Worm (Caenorhabditis elegans) whole organism, young adult: ENCODE measurements around the gene Y53C12A.6.

Experiments
- B0019.2 ChIP-seq: fragments of 200-800 bp; sonication (Bioruptor generic); conservative IDR thresholded peaks from 2 replicates; pipeline ENCODE4 v1.3.6; 2022; ENCODE audit warnings: missing genetic modification reagents, missing genetic modification characterization, missing compliant biosample characterization
- B0261.1 ChIP-seq: sonication (generic microtip); optimal IDR thresholded peaks from 2 replicates; lab custom pipeline; 2016; ENCODE audit warnings: mild to moderate bottlenecking, missing genetic modification characterization, moderate library complexity, missing compliant biosample characterization
- C17E4.6 ChIP-seq: fragments of 200-800 bp; sonication (Bioruptor generic); IDR thresholded peaks from 2 replicates; pipeline ENCODE4 v1.3.6; 2022; ENCODE audit warnings: missing genetic modification reagents, missing genetic modification characterization, missing compliant biosample characterization
- F10E7.11 ChIP-seq: sonication (generic microtip); optimal IDR thresholded peaks from 2 replicates; lab custom pipeline; 2017; ENCODE audit warnings: mild to moderate bottlenecking, missing genetic modification characterization, moderate library complexity, missing compliant biosample characterization
- F33H1.4 ChIP-seq: fragments of 200-800 bp; sonication (Bioruptor generic); IDR thresholded peaks from 2 replicates; pipeline ENCODE4 v1.3.6; 2022; ENCODE audit warnings: missing genetic modification reagents, missing genetic modification characterization, missing compliant biosample characterization
- F39B2.1 ChIP-seq: fragments of 200-800 bp; sonication (Bioruptor generic); IDR thresholded peaks from 2 replicates; pipeline ENCODE4 v1.3.6; 2022; ENCODE audit warnings: missing genetic modification reagents, missing genetic modification characterization, missing compliant biosample characterization
- F55B11.4 ChIP-seq: sonication (generic microtip); optimal IDR thresholded peaks from 2 replicates; lab custom pipeline; 2016; ENCODE audit warnings: missing compliant biosample characterization, missing genetic modification characterization, borderline replicate concordance; ENCODE audit not compliant: insufficient read depth
- K12H6.12 ChIP-seq: fragments of 200-800 bp; sonication (Bioruptor generic); optimal IDR thresholded peaks from 2 replicates; lab custom pipeline; 2018; ENCODE audit warnings: mild to moderate bottlenecking, missing genetic modification characterization, missing compliant biosample characterization
- Y79H2A.3 ChIP-seq: fragments of 200-800 bp; sonication (Bioruptor generic); conservative IDR thresholded peaks from 2 replicates; pipeline ENCODE4 v1.3.6; 2022; ENCODE audit warnings: missing genetic modification reagents, missing genetic modification characterization, missing compliant biosample characterization
- Y95B8A.8 ChIP-seq: fragments of 200-800 bp; sonication (Bioruptor generic); IDR thresholded peaks from 2 replicates; pipeline ENCODE4 v1.3.6; 2022; ENCODE audit warnings: missing genetic modification reagents, missing genetic modification characterization, missing compliant biosample characterization
- ZK185.1 ChIP-seq: sonication (generic microtip); optimal IDR thresholded peaks from 2 replicates; lab custom pipeline; 2016; ENCODE audit warnings: mild to moderate bottlenecking, missing genetic modification characterization, missing compliant biosample characterization; ENCODE audit not compliant: poor library complexity, severe bottlenecking
- ama-1 ChIP-seq, 3 experiments: fragments of 150-350 bp in 1 of 3; sonication (generic microtip) in 2 of 3; optimal IDR thresholded peaks; 2 replicates each; lab custom pipeline; 2014 to 2018; ENCODE audit warnings: missing biosample characterization in 2 of 3, missing genetic modification characterization in 2 of 3, missing genetic modification reagents in 2 of 3
- aptf-2 ChIP-seq: fragments of 200-800 bp; sonication (Bioruptor generic); conservative IDR thresholded peaks from 2 replicates; pipeline ENCODE4 v1.3.6; 2022; ENCODE audit warnings: missing genetic modification reagents, missing genetic modification characterization, missing compliant biosample characterization
- attf-5 ChIP-seq: fragments of 200-800 bp; sonication (Bioruptor generic); optimal IDR thresholded peaks from 2 replicates; lab custom pipeline; 2018; ENCODE audit warnings: mild to moderate bottlenecking, missing genetic modification characterization, missing compliant biosample characterization
- attf-6 ChIP-seq: fragments of 200-800 bp; sonication (Bioruptor generic); IDR thresholded peaks from 2 replicates; pipeline ENCODE4 v1.3.6; 2022; ENCODE audit warnings: missing genetic modification reagents, missing genetic modification characterization, missing compliant biosample characterization
- cebp-1 ChIP-seq, 2 experiments: fragments of 200-800 bp in 1 of 2; sonication (Bioruptor generic) in 1 of 2; sonication (generic microtip) in 1 of 2; IDR thresholded peaks in 1 of 2; optimal IDR thresholded peaks in 1 of 2; 2 replicates each; pipeline versions ENCODE4 v1.3.6 to Lab custom; 2017 to 2022; ENCODE audit warnings: missing compliant biosample characterization in 2 of 2, missing genetic modification characterization in 2 of 2, mild to moderate bottlenecking in 1 of 2, missing genetic modification reagents in 1 of 2, moderate library complexity in 1 of 2
- ceh-100 ChIP-seq: fragments of 200-800 bp; sonication (Bioruptor generic); IDR thresholded peaks from 2 replicates; pipeline ENCODE4 v1.3.6; 2022; ENCODE audit warnings: missing genetic modification reagents, missing genetic modification characterization, missing compliant biosample characterization
- ceh-27 ChIP-seq: fragments of 200-800 bp; sonication (Bioruptor generic); optimal IDR thresholded peaks from 2 replicates; lab custom pipeline; 2018; ENCODE audit warnings: mild to moderate bottlenecking, missing genetic modification characterization, moderate library complexity, missing compliant biosample characterization
- ceh-40 ChIP-seq: fragments of 200-800 bp; sonication (Bioruptor generic); IDR thresholded peaks from 2 replicates; pipeline ENCODE4 v1.3.6; 2022; ENCODE audit warnings: missing genetic modification characterization, missing compliant biosample characterization
- ceh-58 ChIP-seq: fragments of 200-800 bp; sonication (Bioruptor generic); IDR thresholded peaks from 2 replicates; pipeline ENCODE4 v1.3.6; 2022; ENCODE audit warnings: missing genetic modification characterization, missing compliant biosample characterization
- ceh-91 ChIP-seq: fragments of 200-800 bp; sonication (Bioruptor generic); IDR thresholded peaks from 2 replicates; pipeline ENCODE4 v1.3.6; 2022; ENCODE audit warnings: missing genetic modification reagents, missing genetic modification characterization, missing compliant biosample characterization
- dpff-1 ChIP-seq: sonication (generic microtip); optimal IDR thresholded peaks from 2 replicates; lab custom pipeline; 2017; ENCODE audit warnings: mild to moderate bottlenecking, missing genetic modification characterization, missing compliant biosample characterization
- ekl-4 ChIP-seq: fragments of 200-800 bp; sonication (Bioruptor generic); IDR thresholded peaks from 2 replicates; pipeline ENCODE4 v1.3.6; 2022; ENCODE audit warnings: missing genetic modification reagents, missing genetic modification characterization, missing compliant biosample characterization
- ets-4 ChIP-seq: fragments of 200-800 bp; sonication (Bioruptor generic); optimal IDR thresholded peaks from 2 replicates; lab custom pipeline; 2018; ENCODE audit warnings: mild to moderate bottlenecking, missing genetic modification characterization, missing compliant biosample characterization
- him-1 ChIP-seq: sonication (generic microtip); optimal IDR thresholded peaks from 2 replicates; lab custom pipeline; 2016; ENCODE audit warnings: missing genotype, missing genetic modification reagents, missing genetic modification characterization, missing compliant biosample characterization
- hmg-20 ChIP-seq: fragments of 200-800 bp; sonication (Bioruptor generic); IDR thresholded peaks from 2 replicates; pipeline ENCODE4 v1.3.6; 2022; ENCODE audit warnings: missing genetic modification reagents, missing genetic modification characterization, missing compliant biosample characterization
- let-526 ChIP-seq: fragments of 200-800 bp; sonication (Bioruptor generic); IDR thresholded peaks from 2 replicates; pipeline ENCODE4 v1.3.6; 2022; ENCODE audit warnings: missing genetic modification reagents, missing genetic modification characterization, missing compliant biosample characterization
- lsy-27 ChIP-seq: sonication (generic microtip); optimal IDR thresholded peaks from 2 replicates; lab custom pipeline; 2017; ENCODE audit warnings: missing genetic modification characterization, mild to moderate bottlenecking, missing compliant biosample characterization, antibody characterized with exemption, missing genotype, borderline replicate concordance; ENCODE audit not compliant: insufficient read depth
- madf-10 ChIP-seq: sonication (generic microtip); optimal IDR thresholded peaks from 2 replicates; lab custom pipeline; 2016; ENCODE audit warnings: mild to moderate bottlenecking, missing genetic modification characterization, missing compliant biosample characterization
- mxl-1 ChIP-seq: sonication (generic microtip); optimal IDR thresholded peaks from 2 replicates; lab custom pipeline; 2016; ENCODE audit warnings: missing genetic modification characterization, missing compliant biosample characterization
- nfyb-1 ChIP-seq: fragments of 200-800 bp; sonication (Bioruptor generic); IDR thresholded peaks from 2 replicates; pipeline ENCODE4 v1.3.6; 2022; ENCODE audit warnings: missing genetic modification reagents, missing genetic modification characterization, missing compliant biosample characterization
- nhr-120 ChIP-seq: fragments of 200-800 bp; sonication (Bioruptor generic); IDR thresholded peaks from 2 replicates; pipeline ENCODE4 v1.3.6; 2022; ENCODE audit warnings: missing genetic modification characterization, missing compliant biosample characterization
- nhr-179 ChIP-seq: sonication (generic microtip); optimal IDR thresholded peaks from 2 replicates; lab custom pipeline; 2016; ENCODE audit warnings: mild to moderate bottlenecking, missing genetic modification characterization, missing compliant biosample characterization
- nhr-27 ChIP-seq: fragments of 200-800 bp; sonication (Bioruptor generic); optimal IDR thresholded peaks from 2 replicates; lab custom pipeline; 2018; ENCODE audit warnings: mild to moderate bottlenecking, missing genetic modification characterization, moderate library complexity, missing compliant biosample characterization
- nhr-80 ChIP-seq: sonication (generic microtip); optimal IDR thresholded peaks from 2 replicates; lab custom pipeline; 2016; ENCODE audit warnings: missing genetic modification characterization, missing compliant biosample characterization
- nhr-90 ChIP-seq: sonication (generic microtip); optimal IDR thresholded peaks from 2 replicates; lab custom pipeline; 2016; ENCODE audit warnings: missing genotype, mild to moderate bottlenecking, missing genetic modification characterization, missing compliant biosample characterization
- rpc-1 ChIP-seq, 2 experiments: fragments of 150-350 bp in 1 of 2; sonication (generic microtip) in 1 of 2; optimal IDR thresholded peaks; 2 replicates each; lab custom pipeline; 2014 to 2018; ENCODE audit warnings: missing biosample characterization in 1 of 2, missing genetic modification characterization in 1 of 2, missing genetic modification reagents in 1 of 2, missing genotype in 1 of 2
- sea-2 ChIP-seq: fragments of 200-800 bp; sonication (Bioruptor generic); IDR thresholded peaks from 2 replicates; pipeline ENCODE4 v1.3.6; 2022; ENCODE audit warnings: missing genetic modification characterization, missing compliant biosample characterization
- snpc-1.3 ChIP-seq: sonication (generic microtip); optimal IDR thresholded peaks from 2 replicates; lab custom pipeline; 2017; ENCODE audit warnings: missing genetic modification characterization, mild to moderate bottlenecking, missing compliant biosample characterization, antibody characterized with exemption, moderate library complexity, missing genotype, missing genetic modification reagents; ENCODE audit not compliant: insufficient read depth
- snpc-4 ChIP-seq, 5 experiments: fragments of 150-350 bp in 1 of 5; sonication (generic microtip) in 4 of 5; optimal IDR thresholded peaks; 2 replicates each; lab custom pipeline; 2014 to 2018; ENCODE audit warnings: missing genetic modification characterization in 5 of 5, missing biosample characterization in 3 of 5, antibody characterized with exemption in 2 of 5, mild to moderate bottlenecking in 2 of 5, missing compliant biosample characterization in 2 of 5, missing genotype in 2 of 5, moderate library complexity in 2 of 5, missing genetic modification reagents in 1 of 5
- unc-130 ChIP-seq: sonication (generic microtip); optimal IDR thresholded peaks from 2 replicates; lab custom pipeline; 2016; ENCODE audit warnings: missing genetic modification reagents, missing genetic modification characterization, missing compliant biosample characterization
- xnd-1 ChIP-seq: sonication (generic microtip); optimal IDR thresholded peaks from 2 replicates; lab custom pipeline; 2016; ENCODE audit warnings: missing genotype, missing genetic modification reagents, missing genetic modification characterization, missing compliant biosample characterization
- ztf-26 ChIP-seq: sonication (generic microtip); optimal IDR thresholded peaks from 2 replicates; lab custom pipeline; 2017; ENCODE audit warnings: missing genetic modification characterization, missing compliant biosample characterization
- ztf-3 ChIP-seq: fragments of 200-800 bp; sonication (Bioruptor generic); optimal IDR thresholded peaks from 2 replicates; lab custom pipeline; 2018; ENCODE audit warnings: mild to moderate bottlenecking, missing genetic modification characterization, missing compliant biosample characterization

Gene Y53C12A.6

ce11 chrII:9716417-9717039 is 1.3 kb downstream of the Y53C12A.6 start, which contains the start of gene wee-1.3 (continued):
- TF ChIP-seq dpff-1 (tag; lab: Kevin White, UChicago) = no peak
- TF ChIP-seq sea-2 = no peak
- no peak for TF ChIP-seq F10E7.11 (tag; lab: Kevin White, UChicago)
- peak; percentile 17 for TF ChIP-seq K12H6.12
- TF ChIP-seq nhr-120 = no peak
- no peak for TF ChIP-seq aptf-2 (GFP tag; lab: Robert Waterston, UW)
- TF ChIP-seq, all 124 proteins: peak for 32

ce11 chrII:9713083-9713482 is 4.7 kb downstream of the Y53C12A.6 start:
- TF ChIP-seq dpff-1 (tag; lab: Kevin White, UChicago) = no peak
- TF ChIP-seq cebp-1 (GFP tag; IDR thresholded peaks at IDR 0.05; lab: Robert Waterston, UW) = no peak
- TF ChIP-seq cebp-1 (tag; optimal IDR thresholded peaks at IDR 0.05; lab: Kevin White, UChicago) = no peak
- no peak for TF ChIP-seq unc-130
- no peak for TF ChIP-seq C17E4.6
- TF ChIP-seq ceh-91 (GFP tag; lab: Robert Waterston, UW) = no peak
- peak; percentile 35 for TF ChIP-seq nhr-90 (tag; lab: Kevin White, UChicago)
- no peak for TF ChIP-seq madf-10 (tag; lab: Kevin White, UChicago)
- peak; percentile 7 for TF ChIP-seq snpc-4 (GFP tag; optimal IDR thresholded peaks at IDR 0.05; lab: Kevin White, UChicago)
- peak in 2 of 4 experiments; percentile 19 to 46 for TF ChIP-seq snpc-4 (tag; optimal IDR thresholded peaks at IDR 0.05; lab: Kevin White, UChicago)
- no peak for TF ChIP-seq nfyb-1 (GFP tag; lab: Robert Waterston, UW)
- no peak for TF ChIP-seq Y95B8A.8 (GFP tag; lab: Robert Waterston, UW)
- TF ChIP-seq attf-5 (GFP tag; lab: Kevin White, UChicago) = peak; percentile 33
- no peak for TF ChIP-seq ama-1 (optimal IDR thresholded peaks at IDR 0.05; lab: Kevin White, UChicago)
- TF ChIP-seq ama-1 (GFP tag; optimal IDR thresholded peaks at IDR 0.05; lab: Kevin White, UChicago) = no peak
- no peak for TF ChIP-seq ceh-40
- TF ChIP-seq xnd-1 (tag; lab: Kevin White, UChicago) = no peak
- no peak for TF ChIP-seq ztf-3 (GFP tag; lab: Kevin White, UChicago)
- no peak for TF ChIP-seq ZK185.1 (tag; lab: Kevin White, UChicago)
- TF ChIP-seq nhr-80 (tag; lab: Kevin White, UChicago) = peak; percentile 4
- TF ChIP-seq ceh-100 (GFP tag; lab: Robert Waterston, UW) = no peak
- TF ChIP-seq nhr-179 = no peak
- no peak for TF ChIP-seq ceh-58 (GFP tag; lab: Robert Waterston, UW)
- no peak for TF ChIP-seq let-526 (GFP tag; lab: Robert Waterston, UW)
- peak; percentile 33 for TF ChIP-seq snpc-1.3 (tag; lab: Kevin White, UChicago)
- peak; percentile 44 for TF ChIP-seq lsy-27 (tag; lab: Kevin White, UChicago)
- peak; percentile 20; the same call in 1 of the 2 replicates for TF ChIP-seq F33H1.4 (GFP tag; lab: Robert Waterston, UW)
- TF ChIP-seq ztf-26 (tag; lab: Kevin White, UChicago) = no peak
- TF ChIP-seq B0261.1 (tag; lab: Kevin White, UChicago) = peak; percentile 70
- TF ChIP-seq ekl-4 (GFP tag; lab: Robert Waterston, UW) = 0 out of 2 replicates have a peak, but pooled peaks have one; percentile 11
- no peak for TF ChIP-seq B0019.2 (GFP tag; lab: Robert Waterston, UW)
- TF ChIP-seq rpc-1 (optimal IDR thresholded peaks at IDR 0.05; lab: Kevin White, UChicago) = peak; percentile 73
- peak; percentile 94 for TF ChIP-seq rpc-1 (tag; optimal IDR thresholded peaks at IDR 0.05; lab: Kevin White, UChicago)
- TF ChIP-seq Y79H2A.3 (GFP tag; lab: Robert Waterston, UW) = no peak
- TF ChIP-seq him-1 (tag; lab: Kevin White, UChicago) = peak; percentile 32
- no peak for TF ChIP-seq F55B11.4 (tag; lab: Kevin White, UChicago)
- no peak for TF ChIP-seq mxl-1 (tag; lab: Kevin White, UChicago)
- TF ChIP-seq attf-6 (GFP tag; lab: Robert Waterston, UW) = no peak
- TF ChIP-seq ets-4 (GFP tag; lab: Kevin White, UChicago) = no peak
- no peak for TF ChIP-seq hmg-20 (GFP tag; lab: Robert Waterston, UW)
- no peak for TF ChIP-seq ceh-27 (GFP tag; lab: Kevin White, UChicago)
- no peak for TF ChIP-seq nhr-27
- TF ChIP-seq F39B2.1 (GFP tag; lab: Robert Waterston, UW) = no peak
